Fruit fly (Drosophila melanogaster) Kc167 (cell line): ENCODE data around the gene Mtch.

Experiments
- Myc ChIP-seq: fragments of >200 bp; optimal IDR thresholded peaks from 2 replicates; lab custom pipeline; 2017; ENCODE audit warnings: missing external identifiers
- Sin3A ChIP-seq: fragments of >200 bp; optimal IDR thresholded peaks from 2 replicates; lab custom pipeline; 2018; ENCODE audit warnings: missing external identifiers
- h ChIP-seq: fragments of >200 bp; optimal IDR thresholded peaks from 3 replicates; lab custom pipeline; 2018; ENCODE audit warnings: missing external identifiers
- insv ChIP-seq: fragments of >200 bp; optimal IDR thresholded peaks from 3 replicates; lab custom pipeline; 2018; ENCODE audit warnings: missing external identifiers
- psq ChIP-seq: fragments of >200 bp; optimal IDR thresholded peaks from 2 replicates; lab custom pipeline; 2017; ENCODE audit warnings: missing external identifiers
- ttk ChIP-seq: sonication (Bioruptor generic); optimal IDR thresholded peaks from 2 replicates; lab custom pipeline; 2017; ENCODE audit warnings: missing external identifiers

The Mtch gene

DNA sequence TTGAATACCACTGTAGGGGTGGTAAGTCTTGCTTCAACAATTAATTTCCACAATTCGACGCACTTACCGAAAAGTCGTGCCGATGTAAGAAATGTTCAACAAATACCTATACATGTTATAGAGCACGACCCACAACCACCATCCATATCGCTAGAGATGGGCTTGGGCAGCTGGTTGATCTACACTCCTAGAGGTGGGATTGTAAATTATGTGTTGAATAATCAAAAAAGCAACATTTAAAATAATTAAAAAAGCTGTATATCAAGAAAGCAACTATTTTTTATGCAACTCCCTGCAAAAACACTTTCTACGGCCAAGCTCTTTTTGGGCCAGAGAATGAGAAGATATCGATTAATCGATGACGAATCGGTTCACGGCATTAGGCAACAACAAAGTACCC lies at the start of gene Mtch, which contains the start of the genes CG34140 and Mkp:
Gene Mtch, plus strand, starts transcription at position 376 of the 400 bp plus-strand sequence.
Gene CG34140, minus strand, starts transcription at position 174 of the 400 bp plus-strand sequence.
Gene Mkp, minus strand, starts transcription at position 290 of the 400 bp plus-strand sequence.
- TF ChIP-seq psq, result no peak
- no peak for TF ChIP-seq insv (lab: Kevin White, UChicago)
- TF ChIP-seq Sin3A (lab: Kevin White, UChicago), result no peak
- no peak for TF ChIP-seq Myc (lab: Kevin White, UChicago)
- no peak for TF ChIP-seq ttk (lab: Kevin White, UChicago)
- TF ChIP-seq h (lab: Kevin White, UChicago), result no peak

dm6 chr3L:134868-135267 lies 49.6 kb upstream of the Mtch start:
- TF ChIP-seq Myc (lab: Kevin White, UChicago) (no peak), ttk (lab: Kevin White, UChicago) (no peak), psq (no peak), h (lab: Kevin White, UChicago) (no peak), Sin3A (lab: Kevin White, UChicago) (no peak), insv (lab: Kevin White, UChicago) (no peak)

- TF ChIP-seq Sin3A (lab: Kevin White, UChicago) (no peak), ttk (lab: Kevin White, UChicago) (no peak)
These were observed 47.7 kb upstream of the Mtch start for dm6 chr3L:136591-137280.

dm6 chr3L:137596-138169 lies 46.7 kb upstream of the Mtch start:
- TF ChIP-seq ttk (lab: Kevin White, UChicago) (no peak), insv (lab: Kevin White, UChicago) (no peak), psq (no peak), h (lab: Kevin White, UChicago) (no peak), Sin3A (lab: Kevin White, UChicago) (no peak), Myc (lab: Kevin White, UChicago) (no peak)

dm6 chr3L:139574-140567 lies 44.6 kb upstream of the Mtch start:
- TF ChIP-seq Sin3A (lab: Kevin White, UChicago), result no peak
- TF ChIP-seq psq, result no peak
- no peak for TF ChIP-seq Myc (lab: Kevin White, UChicago)
- no peak for TF ChIP-seq h (lab: Kevin White, UChicago)
- TF ChIP-seq ttk (lab: Kevin White, UChicago), result no peak
- TF ChIP-seq insv (lab: Kevin White, UChicago), result no peak

- TF ChIP-seq psq (no peak), h (lab: Kevin White, UChicago) (no peak), ttk (lab: Kevin White, UChicago) (no peak), Myc (lab: Kevin White, UChicago) (no peak)
These were observed 43.4 kb upstream of the Mtch start for dm6 chr3L:140838-141559.

dm6 chr3L:145998-146576 lies 38.3 kb upstream of the Mtch start, which contains the start of gene CG6845:
TSS of gene CG6845 (plus strand) at chr3L:146433.
- TF ChIP-seq insv (lab: Kevin White, UChicago), result no peak
- no peak for TF ChIP-seq Myc (lab: Kevin White, UChicago)
- TF ChIP-seq psq, result no peak
- no peak for TF ChIP-seq ttk (lab: Kevin White, UChicago)
- no peak for TF ChIP-seq h (lab: Kevin White, UChicago)
- no peak for TF ChIP-seq Sin3A (lab: Kevin White, UChicago)

DNA sequence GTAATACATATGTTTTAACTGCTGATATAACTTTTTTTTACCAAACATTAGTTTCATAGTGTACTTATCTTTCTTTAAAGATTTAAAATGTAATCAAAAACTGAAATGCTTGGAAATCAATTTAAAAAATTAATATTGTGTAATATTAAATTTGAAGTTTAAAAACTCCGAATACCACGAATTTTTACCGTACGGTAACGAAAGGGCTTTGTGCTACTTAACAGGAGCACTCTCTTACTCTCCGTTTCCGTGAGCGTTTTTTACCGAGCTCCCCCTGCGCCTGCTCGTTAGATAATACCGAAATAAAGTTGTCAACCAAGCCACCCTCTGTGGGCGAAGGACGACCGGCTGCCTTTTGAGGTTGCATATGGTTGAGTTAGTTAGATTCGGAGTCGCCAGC lies 31.9 kb upstream of the Mtch start, which contains the start of the genes Dic61B and p130CAS:
Gene Dic61B, minus strand, starts transcription at position 101 of the 400 bp plus-strand sequence.
Gene p130CAS, plus strand, starts transcription at position 396 of the 400 bp plus-strand sequence.
- no peak for TF ChIP-seq Sin3A (lab: Kevin White, UChicago)
- no peak for TF ChIP-seq insv (lab: Kevin White, UChicago)
- TF ChIP-seq psq, result no peak
- TF ChIP-seq Myc (lab: Kevin White, UChicago), result no peak
- no peak for TF ChIP-seq h (lab: Kevin White, UChicago)
- TF ChIP-seq ttk (lab: Kevin White, UChicago), result no peak

DNA sequence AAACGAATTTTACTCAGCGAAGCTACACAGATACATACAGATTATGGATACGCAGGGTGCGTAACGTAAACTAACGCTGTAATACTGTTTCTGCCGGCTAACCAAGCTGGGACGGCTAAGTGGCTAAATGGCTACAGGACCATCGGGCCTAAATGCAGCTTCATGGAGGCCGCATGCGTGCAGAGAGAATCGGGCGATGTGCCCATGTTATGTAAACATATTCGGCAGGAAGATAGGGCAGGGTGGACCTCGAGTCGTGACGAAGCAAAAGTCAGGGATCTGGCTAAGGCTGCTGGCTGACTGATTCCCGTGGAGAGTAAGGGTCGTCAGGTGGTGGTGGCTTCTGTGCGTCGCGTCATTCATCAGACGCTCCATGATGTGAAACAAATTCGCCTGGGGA lies 30.8 kb upstream of the Mtch start:
- TF ChIP-seq Myc (lab: Kevin White, UChicago) (no peak), h (lab: Kevin White, UChicago) (no peak), Sin3A (lab: Kevin White, UChicago) (no peak), psq (no peak)

DNA sequence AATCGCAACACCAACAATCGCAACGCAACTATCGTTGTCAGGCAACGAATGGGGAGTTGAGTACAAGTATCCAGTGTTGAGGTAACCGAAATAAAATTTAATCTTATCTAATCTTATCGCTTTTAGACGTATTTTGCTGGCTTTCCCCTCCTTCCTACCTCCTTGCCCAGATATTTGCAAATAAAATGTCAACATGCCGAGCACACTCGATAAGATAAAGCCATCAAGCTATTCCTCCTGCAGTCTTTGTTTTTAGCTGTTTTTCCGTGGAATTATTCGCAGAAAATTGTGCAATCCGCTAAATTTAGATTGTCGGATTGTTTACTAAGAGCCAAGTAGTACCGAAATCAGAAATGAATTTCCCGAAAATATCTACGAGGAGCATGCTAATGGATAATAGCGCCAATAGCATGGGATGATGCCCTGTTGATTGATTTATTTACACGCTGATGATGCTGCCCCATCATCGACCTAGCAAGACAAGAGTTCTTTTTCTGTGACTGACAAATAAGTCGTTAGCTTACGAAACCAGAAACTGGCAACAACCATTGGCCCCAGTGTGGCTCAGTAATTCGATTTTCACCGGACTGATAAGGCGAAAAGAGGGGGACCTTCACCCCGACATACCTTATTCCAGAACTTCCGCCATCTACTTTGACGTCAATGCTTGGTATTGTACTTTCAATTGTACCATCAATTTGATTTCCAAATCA lies 27.7 kb upstream of the Mtch start:
- TF ChIP-seq Sin3A (lab: Kevin White, UChicago) (no peak), h (lab: Kevin White, UChicago) (no peak), ttk (lab: Kevin White, UChicago) (no peak), psq (no peak), Myc (lab: Kevin White, UChicago) (no peak), insv (lab: Kevin White, UChicago) (no peak)
